Worm (Caenorhabditis elegans) whole organism, midembryonic: ENCODE data around the gene nlp-59.

ENCODE experiments used
- T22C8.4 ChIP-seq: fragments of 200-800 bp; sonication (Bioruptor generic); IDR thresholded peaks from 2 replicates; pipeline ENCODE4 v1.3.6; 2022; ENCODE audit warnings: missing genetic modification characterization, missing compliant biosample characterization
- cog-1 ChIP-seq: sonication (generic microtip); optimal IDR thresholded peaks from 2 replicates; lab custom pipeline; 2016; ENCODE audit warnings: missing genetic modification characterization, missing compliant biosample characterization
- flt-1 ChIP-seq: fragments of 200-800 bp; sonication (Bioruptor generic); IDR thresholded peaks from 2 replicates; pipeline ENCODE4 v1.3.6; 2022; ENCODE audit warnings: missing genetic modification characterization, missing compliant biosample characterization
- klf-2 ChIP-seq: fragments of 200-800 bp; sonication (Bioruptor generic); conservative IDR thresholded peaks from 2 replicates; pipeline ENCODE4 v1.3.6; 2022; ENCODE audit warnings: missing genetic modification reagents, missing genetic modification characterization, missing compliant biosample characterization
- med-1 ChIP-seq: sonication (generic microtip); optimal IDR thresholded peaks from 2 replicates; lab custom pipeline; 2017; ENCODE audit warnings: missing genetic modification characterization, mild to moderate bottlenecking, missing compliant biosample characterization, antibody characterized with exemption, missing genetic modification reagents; ENCODE audit not compliant: insufficient read depth
- ref-1 ChIP-seq: fragments of 200-800 bp; sonication (Bioruptor generic); conservative IDR thresholded peaks from 2 replicates; pipeline ENCODE4 v1.3.6; 2022; ENCODE audit warnings: missing genetic modification reagents, missing genetic modification characterization, missing compliant biosample characterization
- tab-1 ChIP-seq: fragments of 200-800 bp; sonication (Bioruptor generic); IDR thresholded peaks from 2 replicates; pipeline ENCODE4 v1.3.6; 2022; ENCODE audit warnings: missing genetic modification characterization, missing compliant biosample characterization
- ztf-23 ChIP-seq: fragments of 200-800 bp; sonication (Bioruptor generic); IDR thresholded peaks from 2 replicates; pipeline ENCODE4 v1.3.6; 2022; ENCODE audit warnings: missing genetic modification reagents, missing genetic modification characterization, missing compliant biosample characterization
- ztf-29 ChIP-seq: fragments of 200-800 bp; sonication (Bioruptor generic); IDR thresholded peaks from 2 replicates; pipeline ENCODE4 v1.3.6; 2022; ENCODE audit warnings: missing genetic modification reagents, missing genetic modification characterization, missing compliant biosample characterization

ce11 chrV:14992627-14993117 lies 21.4 kb downstream of the nlp-59 start, which contains the start of gene T01C3.3:
- no peak for TF ChIP-seq ztf-29
- TF ChIP-seq ztf-23 (GFP tag; lab: Robert Waterston, UW), result no peak
- no peak for TF ChIP-seq flt-1 (GFP tag; lab: Robert Waterston, UW)
- TF ChIP-seq tab-1 (GFP tag; lab: Robert Waterston, UW), result no peak
- no peak for TF ChIP-seq med-1 (GFP tag; lab: Kevin White, UChicago)
- TF ChIP-seq T22C8.4 (GFP tag; lab: Robert Waterston, UW), result no peak
- TF ChIP-seq ref-1 (GFP tag; lab: Robert Waterston, UW), result no peak
- no peak for TF ChIP-seq klf-2 (GFP tag; lab: Robert Waterston, UW)
- no peak for TF ChIP-seq cog-1 (tag; lab: Kevin White, UChicago)
